Worm (Caenorhabditis elegans) whole organism, L2 larva: ENCODE data around the gene F47G9.4.

Source experiments
- R02D3.7 ChIP-seq: fragments of 150-350 bp; optimal IDR thresholded peaks from 2 replicates; lab custom pipeline; 2014; ENCODE audit warnings: missing biosample characterization, missing genetic modification characterization
- lin-13 ChIP-seq: fragments of 150-350 bp; optimal IDR thresholded peaks from 2 replicates; lab custom pipeline; 2014; ENCODE audit warnings: missing biosample characterization, missing genetic modification reagents, missing genetic modification characterization
- nhr-21 ChIP-seq: fragments of 150-350 bp; optimal IDR thresholded peaks from 2 replicates; lab custom pipeline; 2014; ENCODE audit warnings: missing biosample characterization, missing genetic modification characterization
- nhr-77 ChIP-seq: fragments of 150-350 bp; optimal IDR thresholded peaks from 2 replicates; lab custom pipeline; 2014; ENCODE audit warnings: missing biosample characterization, missing genetic modification characterization

- no peak for TF ChIP-seq nhr-21
- no peak for TF ChIP-seq R02D3.7
- no peak for TF ChIP-seq nhr-77 (tag; lab: Kevin White, UChicago)
- no peak for TF ChIP-seq lin-13 (GFP tag; lab: Kevin White, UChicago)
Measured at ce11 chrV:11279564-11279963, 42.1 kb downstream of the F47G9.4 start.
